Fruit fly (Drosophila melanogaster): Measurements from ENCODE around the gene ss.

The ss gene

dm6 chr3R:16337863-16338262 lies 65.6 kb downstream of the ss start:
- TF ChIP-seq EcR (GFP tag; optimal IDR thresholded peaks at IDR 0.05) (no peak), CG8478 (optimal IDR thresholded peaks at IDR 0.05) (no peak), psq (optimal IDR thresholded peaks at IDR 0.05) (no peak), Dll (optimal IDR thresholded peaks at IDR 0.05) (no peak), pan (optimal IDR thresholded peaks at IDR 0.05) (no peak), usp (GFP tag; optimal IDR thresholded peaks at IDR 0.05) (no peak)

- TF ChIP-seq Dll (optimal IDR thresholded peaks at IDR 0.05) (no peak), pan (optimal IDR thresholded peaks at IDR 0.05) (no peak), CG8478 (optimal IDR thresholded peaks at IDR 0.05) (no peak), usp (GFP tag; optimal IDR thresholded peaks at IDR 0.05) (no peak), EcR (GFP tag; optimal IDR thresholded peaks at IDR 0.05) (no peak), psq (optimal IDR thresholded peaks at IDR 0.05) (no peak)
These were observed 66.5 kb downstream of the ss start for dm6 chr3R:16337053-16337385.

- no peak for TF ChIP-seq usp (GFP tag; optimal IDR thresholded peaks at IDR 0.05)
- TF ChIP-seq psq (optimal IDR thresholded peaks at IDR 0.05) = no peak
- no peak for TF ChIP-seq EcR (GFP tag; optimal IDR thresholded peaks at IDR 0.05)
- no peak for TF ChIP-seq Dll (optimal IDR thresholded peaks at IDR 0.05)
- TF ChIP-seq CG8478 (optimal IDR thresholded peaks at IDR 0.05) = no peak
- no peak for TF ChIP-seq pan (optimal IDR thresholded peaks at IDR 0.05)
These were observed 67.0 kb downstream of the ss start for dm6 chr3R:16336327-16337052.

- no peak for TF ChIP-seq pan (optimal IDR thresholded peaks at IDR 0.05)
- no peak for TF ChIP-seq EcR (GFP tag; optimal IDR thresholded peaks at IDR 0.05)
- no peak for TF ChIP-seq CG8478 (optimal IDR thresholded peaks at IDR 0.05)
- no peak for TF ChIP-seq psq (optimal IDR thresholded peaks at IDR 0.05)
- TF ChIP-seq Dll (optimal IDR thresholded peaks at IDR 0.05) = no peak
- no peak for TF ChIP-seq usp (GFP tag; optimal IDR thresholded peaks at IDR 0.05)
These were observed 67.9 kb downstream of the ss start for dm6 chr3R:16335438-16336073.

- TF ChIP-seq usp (GFP tag; optimal IDR thresholded peaks at IDR 0.05) = no peak
- TF ChIP-seq EcR (GFP tag; optimal IDR thresholded peaks at IDR 0.05) = no peak
- no peak for TF ChIP-seq CG8478 (optimal IDR thresholded peaks at IDR 0.05)
- TF ChIP-seq psq (optimal IDR thresholded peaks at IDR 0.05) = no peak
- no peak for TF ChIP-seq pan (optimal IDR thresholded peaks at IDR 0.05)
- TF ChIP-seq Dll (optimal IDR thresholded peaks at IDR 0.05) = no peak
These were observed 68.7 kb downstream of the ss start for dm6 chr3R:16334797-16335196.

- TF ChIP-seq CG8478 (optimal IDR thresholded peaks at IDR 0.05) (no peak), psq (optimal IDR thresholded peaks at IDR 0.05) (no peak), Dll (optimal IDR thresholded peaks at IDR 0.05) (no peak), usp (GFP tag; optimal IDR thresholded peaks at IDR 0.05) (no peak), EcR (GFP tag; optimal IDR thresholded peaks at IDR 0.05) (no peak), pan (optimal IDR thresholded peaks at IDR 0.05) (no peak)
These were observed 69.2 kb downstream of the ss start for dm6 chr3R:16334329-16334728.

dm6 chr3R:16331809-16332343 lies 71.6 kb downstream of the ss start:
- TF ChIP-seq usp (GFP tag; optimal IDR thresholded peaks at IDR 0.05) (no peak), CG8478 (optimal IDR thresholded peaks at IDR 0.05) (no peak), EcR (GFP tag; optimal IDR thresholded peaks at IDR 0.05) (peak in 1 of 2 experiments; percentile 16), pan (optimal IDR thresholded peaks at IDR 0.05) (no peak)

- no peak for TF ChIP-seq psq (optimal IDR thresholded peaks at IDR 0.05)
- TF ChIP-seq CG8478 (optimal IDR thresholded peaks at IDR 0.05) = no peak
- no peak for TF ChIP-seq usp (GFP tag; optimal IDR thresholded peaks at IDR 0.05)
- TF ChIP-seq EcR (GFP tag; optimal IDR thresholded peaks at IDR 0.05) = no peak
- no peak for TF ChIP-seq pan (optimal IDR thresholded peaks at IDR 0.05)
- TF ChIP-seq Dll (optimal IDR thresholded peaks at IDR 0.05) = no peak
These were observed 73.7 kb downstream of the ss start for dm6 chr3R:16329797-16330196.

dm6 chr3R:16327549-16327948 lies 75.9 kb downstream of the ss start, which contains the start of gene CG17930:
TSS of gene CG17930 (plus strand) at chr3R:16327849.
- TF ChIP-seq Dll (optimal IDR thresholded peaks at IDR 0.05) (no peak), psq (optimal IDR thresholded peaks at IDR 0.05) (no peak), pan (optimal IDR thresholded peaks at IDR 0.05) (no peak), CG8478 (optimal IDR thresholded peaks at IDR 0.05) (no peak), EcR (GFP tag; optimal IDR thresholded peaks at IDR 0.05) (no peak), usp (GFP tag; optimal IDR thresholded peaks at IDR 0.05) (no peak)

dm6 chr3R:16325192-16325591 lies 78.3 kb downstream of the ss start, which contains the start of gene CG17929:
TSS of gene CG17929 (plus strand) at chr3R:16325492.
- no peak for TF ChIP-seq pan (optimal IDR thresholded peaks at IDR 0.05)
- TF ChIP-seq usp (GFP tag; optimal IDR thresholded peaks at IDR 0.05) = no peak
- TF ChIP-seq EcR (GFP tag; optimal IDR thresholded peaks at IDR 0.05) = no peak
- TF ChIP-seq CG8478 (optimal IDR thresholded peaks at IDR 0.05) = no peak
- no peak for TF ChIP-seq psq (optimal IDR thresholded peaks at IDR 0.05)
- no peak for TF ChIP-seq Dll (optimal IDR thresholded peaks at IDR 0.05)
